Worm (Caenorhabditis elegans): ENCODE data around the gene lsm-7.
A peak's percentile ranks its signal among the peaks of the same experiment; 100 is the strongest.

Gene lsm-7

DNA sequence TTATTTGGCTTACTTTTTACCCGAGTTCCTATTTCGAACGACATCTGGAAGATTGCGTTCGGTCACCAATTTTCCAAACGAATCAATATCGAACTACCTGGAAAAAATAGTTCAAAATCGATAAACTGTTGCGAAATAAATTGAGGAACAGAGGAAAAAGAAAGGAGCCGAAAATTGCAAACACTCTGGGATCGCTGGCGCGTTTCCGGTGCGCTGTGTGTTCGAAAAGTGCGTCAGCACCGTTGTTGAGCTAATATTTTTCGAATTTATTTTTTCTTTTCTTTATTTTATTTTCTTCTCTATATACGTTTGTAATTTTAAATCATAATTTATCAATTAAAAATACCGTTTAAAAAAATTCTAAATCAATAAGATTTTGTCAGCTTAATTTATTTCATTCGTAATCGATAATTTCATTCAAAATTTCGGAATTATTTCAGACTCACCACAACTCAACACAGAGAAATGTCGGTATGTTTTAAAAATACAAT, at the start of gene lsm-7, which contains the start of gene dnc-1:
lsm-7 (plus strand) TSS at position 441 of the 491 bp plus-strand sequence.
dnc-1 (minus strand) TSS at position 142 of the 491 bp plus-strand sequence.
- TF ChIP-seq him-1 (tag; optimal IDR thresholded peaks at IDR 0.05) = peak; percentile 21
- no peak for TF ChIP-seq dao-5 (tag; optimal IDR thresholded peaks at IDR 0.05)
- TF ChIP-seq W03F9.2 (tag; optimal IDR thresholded peaks at IDR 0.05) = peak; percentile 81

ce11 chrIV:10884263-10884662, 49.0 kb upstream of the lsm-7 start, which contains the start of gene F13E9.5:
Gene F13E9.5 (minus strand): TSS chrIV:10884363.
- no peak for TF ChIP-seq W03F9.2 (tag; optimal IDR thresholded peaks at IDR 0.05)

- no peak for TF ChIP-seq W03F9.2 (tag; optimal IDR thresholded peaks at IDR 0.05)
- TF ChIP-seq dao-5 (tag; optimal IDR thresholded peaks at IDR 0.05) = no peak
- no peak for TF ChIP-seq him-1 (tag; optimal IDR thresholded peaks at IDR 0.05)
These were observed 47.4 kb upstream of the lsm-7 start, which contains the start of gene srlf-11 for ce11 chrIV:10885915-10886314. Gene srlf-11 (minus strand): TSS chrIV:10886015.

ce11 chrIV:10887285-10887684, 46.0 kb upstream of the lsm-7 start, which contains the start of gene F13E9.16:
Gene F13E9.16 (minus strand): TSS chrIV:10887385.
- TF ChIP-seq dao-5 (tag; optimal IDR thresholded peaks at IDR 0.05) = no peak
- TF ChIP-seq him-1 (tag; optimal IDR thresholded peaks at IDR 0.05) = no peak
- no peak for TF ChIP-seq W03F9.2 (tag; optimal IDR thresholded peaks at IDR 0.05)

ce11 chrIV:10889820-10890462, 43.4 kb upstream of the lsm-7 start, which contains the start of gene F13E9.15:
Gene F13E9.15 (minus strand): TSS chrIV:10889870.
- TF ChIP-seq him-1 (tag; optimal IDR thresholded peaks at IDR 0.05) (no peak), dao-5 (tag; optimal IDR thresholded peaks at IDR 0.05) (no peak), W03F9.2 (tag; optimal IDR thresholded peaks at IDR 0.05) (no peak)

- no peak for TF ChIP-seq dao-5 (tag; optimal IDR thresholded peaks at IDR 0.05)
- no peak for TF ChIP-seq W03F9.2 (tag; optimal IDR thresholded peaks at IDR 0.05)
- no peak for TF ChIP-seq him-1 (tag; optimal IDR thresholded peaks at IDR 0.05)
These were observed 41.3 kb upstream of the lsm-7 start, which contains the start of gene srlf-12 for ce11 chrIV:10891993-10892392. Gene srlf-12 (minus strand): TSS chrIV:10892093.

DNA sequence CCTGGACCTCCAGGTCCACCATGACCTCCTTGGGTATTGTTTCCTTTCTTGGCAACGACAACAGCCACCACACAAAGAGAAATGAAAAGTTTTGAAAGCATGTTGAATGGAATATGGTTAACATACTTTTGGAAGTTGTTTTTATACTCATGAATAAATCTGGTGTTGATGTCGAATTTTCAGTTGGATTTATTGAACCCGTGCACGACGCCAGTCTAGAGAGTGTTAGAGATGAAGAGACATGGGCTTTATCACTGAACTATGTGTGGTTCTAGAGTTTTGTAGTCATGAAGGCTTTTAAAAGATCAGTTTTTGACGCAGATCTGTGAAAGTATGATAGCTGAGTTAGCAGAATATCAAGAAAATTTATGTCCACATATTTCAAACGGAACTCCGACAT, 39.0 kb upstream of the lsm-7 start, which contains the start of gene srlf-14:
srlf-14 (minus strand) TSS at position 101 of the 400 bp plus-strand sequence.
- TF ChIP-seq him-1 (tag; optimal IDR thresholded peaks at IDR 0.05) (no peak), dao-5 (tag; optimal IDR thresholded peaks at IDR 0.05) (no peak), W03F9.2 (tag; optimal IDR thresholded peaks at IDR 0.05) (no peak)

DNA sequence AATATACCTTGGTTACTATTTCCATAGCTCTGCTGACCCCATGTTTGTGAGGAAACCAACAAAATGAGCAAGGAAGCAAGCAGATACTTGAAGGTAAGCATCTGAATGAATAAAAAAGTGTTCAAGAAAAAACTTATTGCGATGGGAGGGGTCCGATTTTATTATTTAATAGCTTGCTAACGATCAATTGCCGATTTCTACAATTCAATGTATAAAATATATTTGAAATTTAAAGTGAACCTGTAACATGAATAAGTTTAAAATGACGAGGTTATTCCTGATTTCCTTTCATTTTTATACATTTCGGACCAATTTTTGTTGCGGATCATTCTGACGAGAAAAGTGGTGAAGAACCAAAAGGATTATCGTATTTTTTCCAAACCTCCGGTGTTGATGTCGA, 36.8 kb upstream of the lsm-7 start, which contains the start of gene srlf-13:
srlf-13 (minus strand) TSS at position 101 of the 400 bp plus-strand sequence.
- TF ChIP-seq W03F9.2 (tag; optimal IDR thresholded peaks at IDR 0.05) = no peak
- no peak for TF ChIP-seq dao-5 (tag; optimal IDR thresholded peaks at IDR 0.05)
- no peak for TF ChIP-seq him-1 (tag; optimal IDR thresholded peaks at IDR 0.05)

DNA sequence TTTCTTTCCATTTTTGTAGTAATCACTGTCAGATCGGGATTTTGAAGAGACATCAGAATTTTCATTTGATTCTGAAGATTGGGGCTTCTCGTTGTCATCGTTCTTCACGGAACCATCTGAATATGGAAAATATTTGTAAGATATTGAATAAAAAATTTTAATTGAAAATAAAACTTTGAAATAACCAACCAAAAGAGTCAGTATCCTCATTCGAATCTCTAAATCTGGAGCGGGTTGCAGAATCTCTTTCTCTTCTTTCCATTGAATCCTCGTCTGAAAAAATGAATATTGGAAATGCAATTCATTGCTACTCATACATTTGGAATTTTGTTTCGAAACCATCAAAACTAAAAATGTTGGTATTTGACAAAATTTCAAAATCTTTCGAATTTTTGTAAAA, 35.1 kb upstream of the lsm-7 start:
- TF ChIP-seq him-1 (tag; optimal IDR thresholded peaks at IDR 0.05) (no peak), W03F9.2 (tag; optimal IDR thresholded peaks at IDR 0.05) (no peak), dao-5 (tag; optimal IDR thresholded peaks at IDR 0.05) (no peak)

ce11 chrIV:10899091-10899490, 34.2 kb upstream of the lsm-7 start, which contains the start of the genes F13E9.9 and F13E9.19:
Gene F13E9.9 (minus strand): TSS chrIV:10899191.
Gene F13E9.19 (plus strand): TSS chrIV:10899406.
- TF ChIP-seq him-1 (tag; optimal IDR thresholded peaks at IDR 0.05) = no peak
- TF ChIP-seq dao-5 (tag; optimal IDR thresholded peaks at IDR 0.05) = no peak
- no peak for TF ChIP-seq W03F9.2 (tag; optimal IDR thresholded peaks at IDR 0.05)

- TF ChIP-seq him-1 (tag; optimal IDR thresholded peaks at IDR 0.05) (no peak), dao-5 (tag; optimal IDR thresholded peaks at IDR 0.05) (no peak), W03F9.2 (tag; optimal IDR thresholded peaks at IDR 0.05) (no peak)
These were observed 33.2 kb upstream of the lsm-7 start, which contains the start of gene srlf-30 for ce11 chrIV:10900083-10900482. Gene srlf-30 (plus strand): TSS chrIV:10900383.

DNA sequence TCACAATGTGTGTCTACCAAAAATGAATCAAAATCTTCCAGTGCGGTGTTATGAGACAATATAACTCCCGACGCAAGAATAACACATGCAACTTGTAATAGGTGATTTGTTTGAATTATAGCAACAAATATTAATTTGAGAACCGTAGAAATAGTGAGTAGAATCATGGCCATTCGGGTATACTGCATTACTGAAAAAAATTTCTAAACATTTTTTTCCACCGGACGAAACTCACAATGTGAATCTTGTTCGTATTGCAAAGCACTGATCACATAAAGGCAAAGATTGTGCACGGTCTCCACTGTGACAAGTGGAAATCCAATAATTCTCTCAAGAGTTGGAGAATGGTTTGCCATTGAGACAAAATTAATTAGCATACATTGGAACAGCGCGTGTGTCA, 30.8 kb upstream of the lsm-7 start:
- TF ChIP-seq dao-5 (tag; optimal IDR thresholded peaks at IDR 0.05) (no peak), him-1 (tag; optimal IDR thresholded peaks at IDR 0.05) (no peak), W03F9.2 (tag; optimal IDR thresholded peaks at IDR 0.05) (no peak)

DNA sequence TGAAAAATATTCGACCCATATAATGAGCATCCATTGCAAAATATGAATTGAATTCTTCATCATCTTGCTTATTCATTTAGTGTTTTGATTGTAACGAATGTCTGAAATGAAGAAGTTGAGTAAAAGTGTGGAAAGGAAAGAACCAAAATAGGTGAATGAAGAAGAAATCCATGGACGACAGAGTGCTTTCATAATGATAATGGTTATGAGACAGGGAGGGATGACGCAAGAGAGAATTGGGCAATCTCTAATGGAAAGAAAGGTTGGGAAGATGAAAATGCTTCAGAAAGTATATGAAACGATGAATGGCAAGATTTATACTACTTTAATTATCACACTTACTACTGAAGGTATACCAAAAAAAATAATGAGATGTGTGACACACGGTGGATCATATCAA, 29.0 kb upstream of the lsm-7 start, which contains the start of gene ZK596.3:
ZK596.3 (minus strand) TSS at position 101 of the 400 bp plus-strand sequence.
- TF ChIP-seq W03F9.2 (tag; optimal IDR thresholded peaks at IDR 0.05) = no peak
- TF ChIP-seq dao-5 (tag; optimal IDR thresholded peaks at IDR 0.05) = no peak
- no peak for TF ChIP-seq him-1 (tag; optimal IDR thresholded peaks at IDR 0.05)

ce11 chrIV:10909206-10909605, 24.1 kb upstream of the lsm-7 start, which contains the start of gene ZK596.2:
Gene ZK596.2 (minus strand): TSS chrIV:10909306.
- TF ChIP-seq W03F9.2 (tag; optimal IDR thresholded peaks at IDR 0.05) = no peak
- no peak for TF ChIP-seq dao-5 (tag; optimal IDR thresholded peaks at IDR 0.05)
- TF ChIP-seq him-1 (tag; optimal IDR thresholded peaks at IDR 0.05) = no peak

Measured in whole organism, L4/young adult.